Worm (Caenorhabditis elegans): ENCODE measurements around the gene R08D7.4.
"Not testable (repeated sequence)": the region's sequence is repeated elsewhere in the genome, so short reads cannot be mapped to it uniquely, and the experiment has no call there.

Gene R08D7.4

ce11 chrIII:9004658-9005057, 33.0 kb downstream of the R08D7.4 start:
- TF ChIP-seq aha-1 (tag) (peak; percentile 1), saeg-2 (GFP tag; IDR thresholded peaks at IDR 0.05) (no peak)

- TF ChIP-seq duxl-1 (tag; optimal IDR thresholded peaks at IDR 0.05; ENCODE audit: poor library complexity); lin-39 (tag; optimal IDR thresholded peaks at IDR 0.05); jun-1 (tag; optimal IDR thresholded peaks at IDR 0.05): not testable (repeated sequence)
Observed at ce11 chrIII:9005905-9006372, 34.2 kb downstream of the R08D7.4 start, which contains the start of gene rab-6.1. rab-6.1 (minus strand) TSS chrIII:9005955.

- peak; percentile 48 for TF ChIP-seq dve-1 (tag; optimal IDR thresholded peaks at IDR 0.05; ENCODE audit: insufficient read depth)
- peak; percentile 39 for TF ChIP-seq hlh-30 (tag; optimal IDR thresholded peaks at IDR 0.05; ENCODE audit: insufficient read depth)
- no peak for TF ChIP-seq lin-38 (GFP tag; IDR thresholded peaks at IDR 0.05)
- TF ChIP-seq zip-11 (GFP tag; IDR thresholded peaks at IDR 0.05): no peak
- no peak for TF ChIP-seq zag-1 (tag; optimal IDR thresholded peaks at IDR 0.05)
- peak; percentile 17 for TF ChIP-seq pqm-1 (tag; optimal IDR thresholded peaks at IDR 0.05)
- no peak for TF ChIP-seq daf-16 (GFP tag; optimal IDR thresholded peaks at IDR 0.05)
- TF ChIP-seq daf-16 (tag; optimal IDR thresholded peaks at IDR 0.05): peak; percentile 79
- TF ChIP-seq arid-1 (GFP tag; conservative IDR thresholded peaks at IDR 0.05): no peak
- TF ChIP-seq duxl-1 (tag; optimal IDR thresholded peaks at IDR 0.05; ENCODE audit: poor library complexity): no peak
- peak; percentile 4 for TF ChIP-seq rbr-2 (tag; optimal IDR thresholded peaks at IDR 0.05)
- TF ChIP-seq lim-7 (GFP tag; IDR thresholded peaks at IDR 0.05): no peak
- TF ChIP-seq mes-2 (tag; optimal IDR thresholded peaks at IDR 0.05; ENCODE audit: poor library complexity, severe bottlenecking): peak; percentile 51
- no peak for TF ChIP-seq ceh-62 (tag; optimal IDR thresholded peaks at IDR 0.05)
- TF ChIP-seq pha-4 (GFP tag; IDR thresholded peaks at IDR 0.05): no peak
- TF ChIP-seq pha-4 (tag; optimal IDR thresholded peaks at IDR 0.05): peak; percentile 6
- TF ChIP-seq madf-9 (GFP tag; conservative IDR thresholded peaks at IDR 0.05): peak; percentile 63; the same call in 1 of the 2 replicates
- no peak for TF ChIP-seq lsy-2 (tag; optimal IDR thresholded peaks at IDR 0.05)
- TF ChIP-seq mxl-3 (GFP tag; optimal IDR thresholded peaks at IDR 0.05): peak; percentile 27
- peak; percentile 60 for TF ChIP-seq nhr-28 (tag; optimal IDR thresholded peaks at IDR 0.05)
- TF ChIP-seq D1046.2 (GFP tag; IDR thresholded peaks at IDR 0.05): no peak
- TF ChIP-seq hlh-11 (tag; optimal IDR thresholded peaks at IDR 0.05): peak; percentile 83
- no peak for TF ChIP-seq ZK337.2 (GFP tag; IDR thresholded peaks at IDR 0.05)
- TF ChIP-seq mep-1 (tag; optimal IDR thresholded peaks at IDR 0.05): peak; percentile 20
- TF ChIP-seq nhr-41 (GFP tag; IDR thresholded peaks at IDR 0.05): no peak
- no peak for TF ChIP-seq fos-1 (tag; optimal IDR thresholded peaks at IDR 0.05)
- TF ChIP-seq aha-1 (tag): peak; percentile 71
- peak in 1 of 2 experiments; percentile 12 for TF ChIP-seq mdl-1 (tag; optimal IDR thresholded peaks at IDR 0.05)
- TF ChIP-seq Y75B8A.6 (GFP tag; IDR thresholded peaks at IDR 0.05): no peak
Observed at ce11 chrIII:9007183-9007582, 35.5 kb downstream of the R08D7.4 start.

ce11 chrIII:9010047-9010446, 38.4 kb downstream of the R08D7.4 start, which contains the start of gene F59B2.8:
F59B2.8 (minus strand) TSS chrIII:9010197.
- peak; percentile 6 for TF ChIP-seq aha-1 (tag)
- TF ChIP-seq mes-2 (tag; optimal IDR thresholded peaks at IDR 0.05; ENCODE audit: poor library complexity, severe bottlenecking): peak; percentile 29
- TF ChIP-seq lin-38 (GFP tag; IDR thresholded peaks at IDR 0.05): no peak

- TF ChIP-seq ces-1 (GFP tag; optimal IDR thresholded peaks at IDR 0.05) (no peak), F26F4.8 (GFP tag; conservative IDR thresholded peaks at IDR 0.05) (no peak), php-3 (GFP tag; IDR thresholded peaks at IDR 0.05) (no peak), dmd-6 (GFP tag; IDR thresholded peaks at IDR 0.05) (no peak), ceh-28 (tag; optimal IDR thresholded peaks at IDR 0.05) (no peak), egl-43 (GFP tag; IDR thresholded peaks at IDR 0.05) (no peak), nhr-76 (tag; optimal IDR thresholded peaks at IDR 0.05) (no peak), unc-62 (GFP tag; optimal IDR thresholded peaks at IDR 0.05 in 1 of 2) (no peak), unc-62 (tag; optimal IDR thresholded peaks at IDR 0.05) (no peak), nhr-111 (GFP tag; optimal IDR thresholded peaks at IDR 0.05) (no peak), lin-15B (tag; optimal IDR thresholded peaks at IDR 0.05) (no peak), mes-2 (tag; optimal IDR thresholded peaks at IDR 0.05; ENCODE audit: poor library complexity, severe bottlenecking) (no peak), snpc-4 (tag; optimal IDR thresholded peaks at IDR 0.05) (no peak), lin-29 (GFP tag; IDR thresholded peaks at IDR 0.05) (no peak), F49E8.2 (tag; optimal IDR thresholded peaks at IDR 0.05; ENCODE audit: borderline replicate concordance) (no peak)
Observed at ce11 chrIII:9012309-9012708, 40.6 kb downstream of the R08D7.4 start, which contains the start of gene F59B2.9. F59B2.9 (minus strand) TSS chrIII:9012409.
